Fruit fly (Drosophila melanogaster): ENCODE measurements around the gene Lkb1.

Lkb1 gene

DNA sequence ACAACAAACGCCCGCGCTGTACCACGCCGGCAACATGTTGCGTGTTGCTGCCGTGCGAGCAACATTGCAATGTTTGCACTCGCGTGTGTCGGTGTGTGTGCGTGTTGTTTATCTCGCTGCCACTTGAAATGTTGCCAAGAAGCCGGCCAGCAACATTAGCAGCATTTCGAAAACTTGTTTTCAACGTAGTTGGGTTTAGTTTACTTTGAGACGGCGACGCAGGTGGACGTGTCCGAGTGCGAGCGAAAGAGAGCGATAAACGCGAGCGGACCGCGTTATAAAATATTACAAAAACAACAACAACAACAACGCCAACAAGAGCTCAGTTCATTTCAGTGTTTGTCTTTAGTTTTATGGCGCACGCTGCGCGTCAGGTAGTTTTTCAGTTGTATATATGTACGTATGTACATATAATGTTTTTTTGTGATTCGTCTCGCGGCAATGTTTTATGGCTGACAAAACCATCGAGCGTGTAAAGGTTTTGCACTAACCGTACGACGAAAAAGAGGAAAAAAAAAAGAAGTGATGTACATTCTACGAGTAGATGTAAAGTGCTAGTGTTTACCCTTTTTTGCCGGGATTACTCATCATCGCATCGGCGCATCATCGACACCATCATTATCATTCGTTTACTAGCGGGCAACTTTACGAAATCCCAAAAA is 38.8 kb downstream of the Lkb1 start, which contains the start of gene kmr (continued):
- no peak for TF ChIP-seq tll (GFP tag; optimal IDR thresholded peaks at IDR 0.05)
- peak; percentile 76 for TF ChIP-seq sim (GFP tag; IDR thresholded peaks at IDR 0.05)
- no peak for TF ChIP-seq Optix (GFP tag; IDR thresholded peaks at IDR 0.05)
- TF ChIP-seq CG34376 (GFP tag; optimal IDR thresholded peaks at IDR 0.05): peak; percentile 78
- peak; percentile 69 for TF ChIP-seq CG6854 (GFP tag; optimal IDR thresholded peaks at IDR 0.05)
- TF ChIP-seq luna (GFP tag; optimal IDR thresholded peaks at IDR 0.05): no peak
- TF ChIP-seq stwl (tag; optimal IDR thresholded peaks at IDR 0.05): peak; percentile 8
- peak; percentile 81 for TF ChIP-seq CG7987 (GFP tag; optimal IDR thresholded peaks at IDR 0.05)
- TF ChIP-seq E2f1 (GFP tag; IDR thresholded peaks at IDR 0.05): no peak
- TF ChIP-seq Fer3 (tag; optimal IDR thresholded peaks at IDR 0.05): peak; percentile 31
- TF ChIP-seq wor (GFP tag; IDR thresholded peaks at IDR 0.05): no peak
- TF ChIP-seq Ravus (GFP tag; IDR thresholded peaks at IDR 0.05): no peak
- TF ChIP-seq Rfx (GFP tag; IDR thresholded peaks at IDR 0.05): no peak; the same call in 1 of the 2 replicates
- peak; percentile 47 for TF ChIP-seq CG1233 (GFP tag; optimal IDR thresholded peaks at IDR 0.05)
- peak; percentile 37 for TF ChIP-seq CTCF (GFP tag; optimal IDR thresholded peaks at IDR 0.05)
- TF ChIP-seq CG3838 (GFP tag; optimal IDR thresholded peaks at IDR 0.05): no peak
- peak; percentile 40; the same call in 1 of the 3 replicates for TF ChIP-seq CG14050 (GFP tag; IDR thresholded peaks at IDR 0.05)
- TF ChIP-seq nmo (GFP tag; optimal IDR thresholded peaks at IDR 0.05): peak; percentile 23
- TF ChIP-seq wek (GFP tag; optimal IDR thresholded peaks at IDR 0.05): peak; percentile 73
- peak; percentile 39 for TF ChIP-seq CG1603 (tag; optimal IDR thresholded peaks at IDR 0.05)
- peak; percentile 24 for TF ChIP-seq run (tag; optimal IDR thresholded peaks at IDR 0.05)
- TF ChIP-seq caup (GFP tag; optimal IDR thresholded peaks at IDR 0.05; ENCODE audit: severe bottlenecking): peak; percentile 59
- TF ChIP-seq otp (GFP tag; IDR thresholded peaks at IDR 0.05): no peak
- TF ChIP-seq sob (GFP tag; IDR thresholded peaks at IDR 0.05): peak; percentile 62; the same call in 1 of the 2 replicates
- TF ChIP-seq CG9797 (GFP tag; optimal IDR thresholded peaks at IDR 0.05): peak; percentile 27
- TF ChIP-seq ase (GFP tag; IDR thresholded peaks at IDR 0.05): no peak
- TF ChIP-seq Jarid2 (GFP tag; optimal IDR thresholded peaks at IDR 0.05): peak; percentile 98
- peak; percentile 69 for TF ChIP-seq CG15479 (GFP tag; optimal IDR thresholded peaks at IDR 0.05)
- TF ChIP-seq Nf-YC (tag; optimal IDR thresholded peaks at IDR 0.05): peak; percentile 64
- TF ChIP-seq kah (GFP tag; optimal IDR thresholded peaks at IDR 0.05): peak; percentile 57
- TF ChIP-seq HHEX (GFP tag; optimal IDR thresholded peaks at IDR 0.05): peak; percentile 62
- TF ChIP-seq CG18476 (GFP tag; optimal IDR thresholded peaks at IDR 0.05): peak; percentile 24
- no peak for TF ChIP-seq insv (GFP tag; optimal IDR thresholded peaks at IDR 0.05)
- no peak for TF ChIP-seq slou (GFP tag; optimal IDR thresholded peaks at IDR 0.05)
- TF ChIP-seq scrt (GFP tag; optimal IDR thresholded peaks at IDR 0.05): peak; percentile 39
- peak; percentile 77 for TF ChIP-seq Fer1 (GFP tag; optimal IDR thresholded peaks at IDR 0.05)
- TF ChIP-seq Hmr (GFP tag; optimal IDR thresholded peaks at IDR 0.05): peak; percentile 32
- TF ChIP-seq CG15269 (tag; optimal IDR thresholded peaks at IDR 0.05): peak; percentile 45
- peak; percentile 56 for TF ChIP-seq CG12299 (tag; optimal IDR thresholded peaks at IDR 0.05)
- no peak for TF ChIP-seq Dfd (GFP tag; optimal IDR thresholded peaks at IDR 0.05)
- TF ChIP-seq CG12391 (tag; optimal IDR thresholded peaks at IDR 0.05): peak; percentile 15
- peak in 1 of 2 experiments; percentile 84 for TF ChIP-seq eve (GFP tag; optimal IDR thresholded peaks at IDR 0.05)
- peak; percentile 47 for TF ChIP-seq CG15514 (GFP tag; optimal IDR thresholded peaks at IDR 0.05)
- TF ChIP-seq CG10462 (GFP tag; optimal IDR thresholded peaks at IDR 0.05): no peak
- TF ChIP-seq CG8290 (GFP tag; optimal IDR thresholded peaks at IDR 0.05): no peak
- TF ChIP-seq CG8290 (tag; optimal IDR thresholded peaks at IDR 0.05): peak in 1 of 2 experiments; percentile 43
- TF ChIP-seq croc (GFP tag; conservative IDR thresholded peaks at IDR 0.05): no peak
- TF ChIP-seq gro (GFP tag; optimal IDR thresholded peaks at IDR 0.05): peak; percentile 81
- TF ChIP-seq CG11695 (GFP tag; IDR thresholded peaks at IDR 0.05): peak; percentile 33; the same call in 2 of the 3 replicates
- peak; percentile 67 for TF ChIP-seq Adf1 (GFP tag; IDR thresholded peaks at IDR 0.05)

Data from whole organism, embryonic.